Worm (Caenorhabditis elegans) whole organism, L1 larva: ENCODE results near the gene str-190.

Experiments used
- ama-1 ChIP-seq: fragments of 150-350 bp; optimal IDR thresholded peaks from 2 replicates; lab custom pipeline; 2014
- egl-13 ChIP-seq: sonication (generic microtip); optimal IDR thresholded peaks from 2 replicates; lab custom pipeline; 2016; ENCODE audit warnings: missing genotype, missing genetic modification reagents, missing genetic modification characterization, missing compliant biosample characterization
- elt-3 ChIP-seq, 6 experiments: fragments of 150-350 bp in 1 of 6; sonication (generic microtip); optimal IDR thresholded peaks; 2 replicates each; lab custom pipeline; 2017 to 2018; ENCODE audit warnings: missing biosample characterization in 6 of 6, missing genetic modification characterization in 6 of 6, inconsistent platforms in 1 of 6
- irx-1 ChIP-seq: sonication (generic microtip); optimal IDR thresholded peaks from 2 replicates; lab custom pipeline; 2016; ENCODE audit warnings: missing genetic modification characterization, missing compliant biosample characterization
- lin-15B ChIP-seq: fragments of 150-350 bp; sonication (generic microtip); optimal IDR thresholded peaks from 3 replicates; lab custom pipeline; 2014; ENCODE audit warnings: missing biosample characterization, missing genetic modification characterization
- nhr-77 ChIP-seq: fragments of 150-350 bp; optimal IDR thresholded peaks from 2 replicates; lab custom pipeline; 2014; ENCODE audit warnings: missing biosample characterization, missing genetic modification characterization
- sptf-1 ChIP-seq: fragments of 150-350 bp; optimal IDR thresholded peaks from 2 replicates; lab custom pipeline; 2014; ENCODE audit warnings: missing biosample characterization, missing genetic modification characterization
- unc-130 ChIP-seq: fragments of 150-350 bp; optimal IDR thresholded peaks from 2 replicates; lab custom pipeline; 2017; ENCODE audit warnings: missing biosample characterization, missing genetic modification characterization, inconsistent platforms
- unc-62 ChIP-seq: fragments of 150-350 bp; optimal IDR thresholded peaks from 2 replicates; lab custom pipeline; 2014; ENCODE audit warnings: missing biosample characterization, missing genetic modification reagents, missing genetic modification characterization

DNA sequence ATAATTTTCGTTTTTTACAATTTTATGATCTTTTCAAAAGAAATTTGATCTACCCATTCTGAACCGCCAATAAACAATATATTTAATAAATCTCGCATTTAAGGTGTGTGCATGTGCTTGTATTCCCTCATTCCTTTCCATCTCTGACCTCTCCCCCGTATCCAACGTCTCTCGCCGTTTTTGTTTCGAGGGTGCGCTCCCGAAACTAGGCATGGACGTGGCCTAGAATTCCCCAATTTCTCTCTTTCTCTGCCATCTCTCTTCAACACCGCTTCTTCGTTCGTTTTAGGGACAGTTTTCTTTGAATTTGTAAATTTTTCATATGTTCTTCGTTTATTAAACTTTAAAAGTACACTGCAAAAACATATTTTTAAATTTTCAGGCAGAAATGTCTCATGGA is 12.8 kb downstream of the str-190 start, which contains the start of gene F25E5.1:
- TF ChIP-seq ama-1 (lab: Kevin White, UChicago) (no peak), irx-1 (tag; lab: Kevin White, UChicago) (peak; percentile 44), unc-62 (GFP tag; lab: Kevin White, UChicago) (no peak), egl-13 (peak; percentile 43), nhr-77 (tag; lab: Kevin White, UChicago) (peak; percentile 34), elt-3 (tag; optimal IDR thresholded peaks at IDR 0.05; lab: Kevin White, UChicago) (no peak), sptf-1 (no peak), unc-130 (tag; lab: Kevin White, UChicago) (no peak), lin-15B (peak; percentile 31)
